Worm (Caenorhabditis elegans): ENCODE results near the gene plpp-1.1.

- TF ChIP-seq cog-1 (tag; optimal IDR thresholded peaks at IDR 0.05) (no peak), flt-1 (GFP tag; IDR thresholded peaks at IDR 0.05) (no peak), med-1 (GFP tag; optimal IDR thresholded peaks at IDR 0.05; ENCODE audit: insufficient read depth) (no peak), ref-1 (GFP tag; conservative IDR thresholded peaks at IDR 0.05) (no peak)
Measured at ce11 chrII:3975942-3976341, 48.1 kb upstream of the plpp-1.1 start, which contains the start of gene dos-2.
